Worm (Caenorhabditis elegans) whole organism, L4 larva: ENCODE measurements around the gene tag-153.

Source experiments
- D1046.2 ChIP-seq: fragments of 200-800 bp; sonication (Bioruptor generic); IDR thresholded peaks from 2 replicates; pipeline ENCODE4 v1.3.6; 2022; ENCODE audit warnings: missing genetic modification characterization, missing compliant biosample characterization
- F10B5.3 ChIP-seq: sonication (generic microtip); optimal IDR thresholded peaks from 2 replicates; lab custom pipeline; 2016; ENCODE audit warnings: mild to moderate bottlenecking, missing genetic modification characterization, missing compliant biosample characterization
- F26F4.8 ChIP-seq: fragments of 200-800 bp; sonication (Bioruptor generic); conservative IDR thresholded peaks from 2 replicates; pipeline ENCODE4 v1.3.6; 2022; ENCODE audit warnings: missing genetic modification characterization, missing compliant biosample characterization
- F37D6.2 ChIP-seq: sonication (generic microtip); optimal IDR thresholded peaks from 2 replicates; lab custom pipeline; 2016; ENCODE audit warnings: mild to moderate bottlenecking, missing genetic modification characterization, missing compliant biosample characterization
- T26A8.4 ChIP-seq: fragments of 200-800 bp; sonication (Bioruptor generic); IDR thresholded peaks from 2 replicates; pipeline ENCODE4 v1.3.6; 2022; ENCODE audit warnings: missing genetic modification characterization, missing compliant biosample characterization
- arid-1 ChIP-seq: fragments of 200-800 bp; sonication (Bioruptor generic); conservative IDR thresholded peaks from 2 replicates; pipeline ENCODE4 v1.3.6; 2022; ENCODE audit warnings: missing genetic modification reagents, missing genetic modification characterization, missing compliant biosample characterization
- ceh-28 ChIP-seq: fragments of 150-350 bp; optimal IDR thresholded peaks from 2 replicates; lab custom pipeline; 2014; ENCODE audit warnings: missing biosample characterization, missing genetic modification reagents, missing genetic modification characterization
- ceh-44 ChIP-seq: fragments of 200-800 bp; sonication (Bioruptor generic); IDR thresholded peaks from 2 replicates; pipeline ENCODE4 v1.3.6; 2022; ENCODE audit warnings: missing genetic modification reagents, missing genetic modification characterization, missing compliant biosample characterization
- ces-1 ChIP-seq: fragments of 150-350 bp; sonication (generic microtip); optimal IDR thresholded peaks from 4 replicates; lab custom pipeline; 2014; ENCODE audit warnings: missing biosample characterization, missing genetic modification reagents, missing genetic modification characterization
- cey-2 ChIP-seq: sonication (generic microtip); optimal IDR thresholded peaks from 3 replicates; lab custom pipeline; 2017; ENCODE audit warnings: missing genetic modification characterization, mild to moderate bottlenecking, missing compliant biosample characterization, antibody characterized with exemption, borderline replicate concordance; ENCODE audit not compliant: insufficient read depth
- ctbp-1 ChIP-seq: fragments of 200-800 bp; sonication (Bioruptor generic); IDR thresholded peaks from 2 replicates; pipeline ENCODE4 v1.3.6; 2022; ENCODE audit warnings: missing genetic modification reagents, missing genetic modification characterization, missing compliant biosample characterization
- daf-19 ChIP-seq: fragments of 200-800 bp; sonication (Bioruptor generic); conservative IDR thresholded peaks from 2 replicates; pipeline ENCODE4 v1.3.6; 2022; ENCODE audit warnings: missing genetic modification characterization, missing compliant biosample characterization
- dmd-6 ChIP-seq: fragments of 200-800 bp; sonication (Bioruptor generic); IDR thresholded peaks from 2 replicates; pipeline ENCODE4 v1.3.6; 2022; ENCODE audit warnings: missing genetic modification reagents, missing genetic modification characterization, missing compliant biosample characterization
- dmd-8 ChIP-seq: fragments of 200-800 bp; sonication (Bioruptor generic); IDR thresholded peaks from 2 replicates; pipeline ENCODE4 v1.3.6; 2022; ENCODE audit warnings: missing genetic modification characterization, missing compliant biosample characterization
- dpl-1 ChIP-seq: fragments of 150-350 bp; optimal IDR thresholded peaks from 2 replicates; lab custom pipeline; 2014; ENCODE audit warnings: missing biosample characterization, missing genetic modification reagents, missing genetic modification characterization
- dve-1 ChIP-seq: sonication (generic microtip); optimal IDR thresholded peaks from 2 replicates; lab custom pipeline; 2017; ENCODE audit warnings: antibody characterized with exemption, mild to moderate bottlenecking, missing genetic modification characterization, missing compliant biosample characterization; ENCODE audit not compliant: insufficient read depth
- egl-27 ChIP-seq: sonication (generic microtip); optimal IDR thresholded peaks from 3 replicates; lab custom pipeline; 2017; ENCODE audit warnings: missing biosample characterization, missing genetic modification reagents, missing genetic modification characterization
- egl-43 ChIP-seq: fragments of 200-800 bp; sonication (Bioruptor generic); IDR thresholded peaks from 2 replicates; pipeline ENCODE4 v1.3.6; 2022; ENCODE audit warnings: missing genetic modification reagents, missing genetic modification characterization, missing compliant biosample characterization
- fkh-10 ChIP-seq: fragments of 150-350 bp; optimal IDR thresholded peaks from 2 replicates; lab custom pipeline; 2014; ENCODE audit warnings: missing biosample characterization, missing genetic modification reagents, missing genetic modification characterization
- fos-1 ChIP-seq: fragments of 150-350 bp; optimal IDR thresholded peaks from 2 replicates; lab custom pipeline; 2014; ENCODE audit warnings: missing biosample characterization, missing genetic modification characterization
- gei-8 ChIP-seq: fragments of 200-800 bp; sonication (Bioruptor generic); optimal IDR thresholded peaks from 2 replicates; lab custom pipeline; 2018; ENCODE audit warnings: mild to moderate bottlenecking, missing genetic modification characterization, missing compliant biosample characterization
- hif-1 ChIP-seq, 2 experiments: sonication (generic microtip); optimal IDR thresholded peaks; 2 replicates each; lab custom pipeline; 2016 to 2017; ENCODE audit warnings: missing compliant biosample characterization in 2 of 2, missing genetic modification characterization in 2 of 2, missing genetic modification reagents in 2 of 2, missing genotype in 2 of 2, mild to moderate bottlenecking in 1 of 2
- hlh-30 ChIP-seq: sonication (generic microtip); optimal IDR thresholded peaks from 2 replicates; lab custom pipeline; 2017; ENCODE audit warnings: antibody characterized with exemption, mild to moderate bottlenecking, missing genetic modification characterization, missing compliant biosample characterization; ENCODE audit not compliant: insufficient read depth
- lin-1 ChIP-seq: fragments of 200-800 bp; sonication (Bioruptor generic); IDR thresholded peaks from 2 replicates; pipeline ENCODE4 v1.3.6; 2022; ENCODE audit warnings: missing genetic modification reagents, missing genetic modification characterization, missing compliant biosample characterization
- lin-15B ChIP-seq: fragments of 150-350 bp; sonication (generic microtip); optimal IDR thresholded peaks from 3 replicates; lab custom pipeline; 2014; ENCODE audit warnings: missing biosample characterization, missing genetic modification characterization
- lin-29 ChIP-seq: fragments of 200-800 bp; sonication (Bioruptor generic); IDR thresholded peaks from 2 replicates; pipeline ENCODE4 v1.3.6; 2022; ENCODE audit warnings: missing genetic modification reagents, missing genetic modification characterization, missing compliant biosample characterization
- madf-9 ChIP-seq: fragments of 200-800 bp; sonication (Bioruptor generic); conservative IDR thresholded peaks from 2 replicates; pipeline ENCODE4 v1.3.6; 2022; ENCODE audit warnings: missing genetic modification reagents, missing genetic modification characterization, missing compliant biosample characterization
- mdl-1 ChIP-seq, 2 experiments: fragments of 150-350 bp in 1 of 2; sonication (generic microtip) in 1 of 2; optimal IDR thresholded peaks; 2 replicates each; lab custom pipeline; 2014 to 2017; ENCODE audit warnings: missing biosample characterization in 2 of 2, missing genetic modification characterization in 2 of 2
- mep-1 ChIP-seq: fragments of 150-350 bp; sonication (generic microtip); optimal IDR thresholded peaks from 3 replicates; lab custom pipeline; 2014; ENCODE audit warnings: missing biosample characterization, missing genetic modification characterization
- mxl-2 ChIP-seq: fragments of 200-800 bp; sonication (Bioruptor generic); conservative IDR thresholded peaks from 2 replicates; pipeline ENCODE4 v1.3.6; 2022; ENCODE audit warnings: missing genetic modification reagents, missing genetic modification characterization, missing compliant biosample characterization
- nhr-10 ChIP-seq: fragments of 150-350 bp; optimal IDR thresholded peaks from 2 replicates; lab custom pipeline; 2014; ENCODE audit warnings: missing biosample characterization, missing genetic modification characterization
- nhr-102 ChIP-seq: sonication (generic microtip); optimal IDR thresholded peaks from 2 replicates; lab custom pipeline; 2016; ENCODE audit warnings: mild to moderate bottlenecking, missing genetic modification characterization, moderate library complexity, missing compliant biosample characterization
- nhr-11 ChIP-seq: fragments of 150-350 bp; optimal IDR thresholded peaks from 2 replicates; lab custom pipeline; 2014; ENCODE audit warnings: missing biosample characterization, missing genetic modification characterization
- nhr-237 ChIP-seq: sonication (generic microtip); optimal IDR thresholded peaks from 2 replicates; lab custom pipeline; 2017; ENCODE audit warnings: missing biosample characterization, missing genetic modification characterization
- nhr-25 ChIP-seq: sonication (generic microtip); optimal IDR thresholded peaks from 2 replicates; lab custom pipeline; 2017; ENCODE audit warnings: missing genetic modification characterization, mild to moderate bottlenecking, missing compliant biosample characterization, antibody characterized with exemption, moderate library complexity, borderline replicate concordance; ENCODE audit not compliant: insufficient read depth
- nhr-41 ChIP-seq: fragments of 200-800 bp; sonication (Bioruptor generic); IDR thresholded peaks from 2 replicates; pipeline ENCODE4 v1.3.6; 2022; ENCODE audit warnings: missing genetic modification reagents, missing genetic modification characterization, missing compliant biosample characterization
- nhr-42 ChIP-seq: fragments of 200-800 bp; sonication (Bioruptor generic); IDR thresholded peaks from 2 replicates; pipeline ENCODE4 v1.3.6; 2022; ENCODE audit warnings: missing genetic modification characterization, missing compliant biosample characterization
- nhr-6 ChIP-seq: fragments of 150-350 bp; optimal IDR thresholded peaks from 2 replicates; lab custom pipeline; 2014; ENCODE audit warnings: missing biosample characterization, missing genetic modification characterization
- nhr-76 ChIP-seq: fragments of 150-350 bp; optimal IDR thresholded peaks from 2 replicates; lab custom pipeline; 2014; ENCODE audit warnings: missing biosample characterization, missing genetic modification characterization
- pha-4 ChIP-seq, 2 experiments: fragments of 150-350 bp in 1 of 2; fragments of 200-800 bp in 1 of 2; sonication (Bioruptor generic) in 1 of 2; IDR thresholded peaks in 1 of 2; optimal IDR thresholded peaks in 1 of 2; 2 replicates each; pipeline versions ENCODE4 v1.3.6 to Lab custom; 2014 to 2022; ENCODE audit warnings: missing genetic modification characterization in 2 of 2, missing genetic modification reagents in 2 of 2, missing biosample characterization in 1 of 2, missing compliant biosample characterization in 1 of 2
- rbr-2 ChIP-seq: sonication (generic microtip); optimal IDR thresholded peaks from 2 replicates; lab custom pipeline; 2016; ENCODE audit warnings: missing genotype, missing genetic modification characterization, missing compliant biosample characterization
- saeg-2 ChIP-seq: fragments of 200-800 bp; sonication (Bioruptor generic); IDR thresholded peaks from 2 replicates; pipeline ENCODE4 v1.3.6; 2022; ENCODE audit warnings: missing genetic modification reagents, missing genetic modification characterization, missing compliant biosample characterization
- sdz-12 ChIP-seq: fragments of 200-800 bp; sonication (Bioruptor generic); optimal IDR thresholded peaks from 2 replicates; lab custom pipeline; 2018; ENCODE audit warnings: mild to moderate bottlenecking, missing genetic modification characterization, missing compliant biosample characterization
- skn-1 ChIP-seq: fragments of 150-350 bp; optimal IDR thresholded peaks from 2 replicates; lab custom pipeline; 2014; ENCODE audit warnings: missing biosample characterization, missing genetic modification characterization
- spr-1 ChIP-seq: sonication (generic microtip); optimal IDR thresholded peaks from 2 replicates; lab custom pipeline; 2016; ENCODE audit warnings: mild to moderate bottlenecking, missing genetic modification characterization, missing compliant biosample characterization
- tag-97 ChIP-seq: fragments of 200-800 bp; sonication (Bioruptor generic); IDR thresholded peaks from 2 replicates; pipeline ENCODE4 v1.3.6; 2022; ENCODE audit warnings: missing genetic modification characterization, missing compliant biosample characterization
- unc-39 ChIP-seq: sonication (generic microtip); optimal IDR thresholded peaks from 2 replicates; lab custom pipeline; 2017; ENCODE audit warnings: missing biosample characterization, missing genetic modification characterization
- vab-7 ChIP-seq: fragments of 200-800 bp; sonication (Bioruptor generic); IDR thresholded peaks from 2 replicates; pipeline ENCODE4 v1.3.6; 2022; ENCODE audit warnings: missing genetic modification reagents, missing genetic modification characterization, missing compliant biosample characterization
- zag-1 ChIP-seq: fragments of 150-350 bp; optimal IDR thresholded peaks from 2 replicates; lab custom pipeline; 2014; ENCODE audit warnings: missing biosample characterization, missing genetic modification characterization
- zfp-2 ChIP-seq: sonication (generic microtip); optimal IDR thresholded peaks from 2 replicates; lab custom pipeline; 2016; ENCODE audit warnings: mild to moderate bottlenecking, missing genetic modification characterization, missing compliant biosample characterization

tag-153 gene

ce11 chrV:9318046-9318445, 4.8 kb upstream of the tag-153 start, which contains the start of gene kvs-3 (continued):
- peak; percentile 87 for TF ChIP-seq mxl-2
- TF ChIP-seq unc-39 (tag; lab: Kevin White, UChicago), result no peak
- TF ChIP-seq hif-1 (tag; optimal IDR thresholded peaks at IDR 0.05; lab: Kevin White, UChicago), result peak in 1 of 2 experiments; percentile 62
- no peak for TF ChIP-seq cey-2
- TF ChIP-seq dpl-1 (GFP tag; lab: Kevin White, UChicago), result peak; percentile 4
- TF ChIP-seq madf-9 (GFP tag; lab: Robert Waterston, UW), result peak; percentile 80
- no peak for TF ChIP-seq fos-1
- peak; percentile 97 for TF ChIP-seq nhr-41 (GFP tag; lab: Robert Waterston, UW)
- TF ChIP-seq sdz-12 (GFP tag; lab: Kevin White, UChicago), result peak; percentile 44
- TF ChIP-seq nhr-42, result no peak
- TF ChIP-seq dmd-8 (GFP tag; lab: Robert Waterston, UW), result peak; percentile 99
- TF ChIP-seq egl-27 (tag; lab: Kevin White, UChicago), result no peak
- TF ChIP-seq saeg-2 (GFP tag; lab: Robert Waterston, UW), result peak; percentile 82; the same call in 1 of the 2 replicates
- TF ChIP-seq zag-1 (tag; lab: Kevin White, UChicago), result no peak
- TF ChIP-seq lin-15B, result no peak
- TF ChIP-seq T26A8.4 (GFP tag; lab: Robert Waterston, UW), result no peak; the same call in 1 of the 2 replicates
- peak; percentile 93 for TF ChIP-seq D1046.2 (GFP tag; lab: Robert Waterston, UW)
- peak; percentile 62 for TF ChIP-seq hlh-30 (tag; lab: Kevin White, UChicago)
- TF ChIP-seq ceh-44 (GFP tag; lab: Robert Waterston, UW), result peak; percentile 90
- TF ChIP-seq nhr-10 (tag; lab: Kevin White, UChicago), result no peak
- TF ChIP-seq skn-1, result no peak
- TF ChIP-seq ces-1 (GFP tag; lab: Kevin White, UChicago), result no peak
- no peak for TF ChIP-seq dve-1 (tag; lab: Kevin White, UChicago)
- TF ChIP-seq nhr-76, result no peak
- TF ChIP-seq ctbp-1 (GFP tag; lab: Robert Waterston, UW), result peak; percentile 89
- TF ChIP-seq zfp-2 (tag; lab: Kevin White, UChicago), result peak; percentile 30
- no peak for TF ChIP-seq nhr-237
- no peak for TF ChIP-seq nhr-25 (tag; lab: Kevin White, UChicago)
- peak; percentile 95 for TF ChIP-seq vab-7 (GFP tag; lab: Robert Waterston, UW)
- TF ChIP-seq pha-4 (GFP tag; IDR thresholded peaks at IDR 0.05; lab: Robert Waterston, UW), result peak; percentile 95
- no peak for TF ChIP-seq pha-4 (tag; optimal IDR thresholded peaks at IDR 0.05; lab: Kevin White, UChicago)
- TF ChIP-seq nhr-102 (tag; lab: Kevin White, UChicago), result no peak
- TF ChIP-seq F10B5.3, result peak; percentile 43
- TF ChIP-seq daf-19 (GFP tag; lab: Robert Waterston, UW), result peak; percentile 96
- TF ChIP-seq F26F4.8 (GFP tag; lab: Robert Waterston, UW), result peak; percentile 98
- TF ChIP-seq lin-1 (GFP tag; lab: Robert Waterston, UW), result peak; percentile 92
- peak; percentile 76 for TF ChIP-seq lin-29 (GFP tag; lab: Robert Waterston, UW)
- TF ChIP-seq rbr-2 (tag; lab: Kevin White, UChicago), result peak; percentile 73
- peak; percentile 43 for TF ChIP-seq F37D6.2
- TF ChIP-seq arid-1, result peak; percentile 93; the same call in 1 of the 2 replicates
- no peak for TF ChIP-seq fkh-10 (GFP tag; lab: Kevin White, UChicago)
- TF ChIP-seq mdl-1 (tag; optimal IDR thresholded peaks at IDR 0.05; lab: Kevin White, UChicago), result no peak
- 0 out of 2 replicates have a peak, but pooled peaks have one; percentile 52 for TF ChIP-seq tag-97
- no peak for TF ChIP-seq nhr-6 (tag; lab: Kevin White, UChicago)
- TF ChIP-seq gei-8, result peak; percentile 89
- no peak for TF ChIP-seq nhr-11 (tag; lab: Kevin White, UChicago)
- TF ChIP-seq mep-1, result no peak
- peak; percentile 74 for TF ChIP-seq spr-1
- no peak for TF ChIP-seq egl-43 (GFP tag; lab: Robert Waterston, UW)
- TF ChIP-seq dmd-6 (GFP tag; lab: Robert Waterston, UW), result peak; percentile 75
- TF ChIP-seq ceh-28 (tag; lab: Kevin White, UChicago), result no peak
